Worm (Caenorhabditis elegans) whole organism, L4/young adult: ENCODE data around the gene nlp-76.

Experiments
- W03F9.2 ChIP-seq: fragments of 150-350 bp; optimal IDR thresholded peaks from 2 replicates; lab custom pipeline; 2014; ENCODE audit warnings: missing biosample characterization, missing genetic modification characterization
- dao-5 ChIP-seq: sonication (generic microtip); optimal IDR thresholded peaks from 2 replicates; lab custom pipeline; 2016; ENCODE audit warnings: missing genotype, missing genetic modification characterization, moderate library complexity, missing compliant biosample characterization
- him-1 ChIP-seq: sonication (generic microtip); optimal IDR thresholded peaks from 2 replicates; lab custom pipeline; 2016; ENCODE audit warnings: missing genotype, missing genetic modification reagents, missing genetic modification characterization, missing compliant biosample characterization

DNA sequence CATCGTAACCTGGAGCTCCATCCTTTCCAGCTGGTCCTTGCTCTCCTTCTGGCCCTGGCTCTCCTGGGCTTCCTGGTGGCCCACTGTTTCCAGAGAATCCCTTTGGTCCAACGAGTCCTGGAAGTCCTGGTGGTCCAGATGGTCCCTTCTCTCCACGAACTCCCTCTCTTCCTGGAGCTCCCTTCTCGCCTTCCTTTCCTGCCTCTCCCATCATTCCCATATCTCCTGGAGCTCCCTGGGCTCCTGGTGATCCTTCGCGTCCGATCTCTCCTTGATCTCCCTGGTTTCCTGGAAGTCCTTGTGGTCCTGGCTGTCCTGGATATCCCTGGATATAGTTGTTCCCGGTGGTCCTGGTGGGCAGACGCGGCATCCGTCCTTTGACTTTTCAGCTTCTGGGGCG is 27.5 kb downstream of the nlp-76 start:
- TF ChIP-seq dao-5 = no peak
- TF ChIP-seq W03F9.2 (tag; lab: Kevin White, UChicago) = no peak
- no peak for TF ChIP-seq him-1 (tag; lab: Kevin White, UChicago)
